Worm (Caenorhabditis elegans) whole organism, L1 larva: Measurements from ENCODE around the gene chst-1.
A peak's percentile ranks its signal among the peaks of the same experiment; 100 is the strongest.

ENCODE experiments used
- C34B4.2 ChIP-seq: sonication (generic microtip); optimal IDR thresholded peaks from 2 replicates; lab custom pipeline; 2017; ENCODE audit warnings: mild to moderate bottlenecking, missing genetic modification characterization, missing compliant biosample characterization
- F16B12.6 ChIP-seq: fragments of 150-350 bp; optimal IDR thresholded peaks from 2 replicates; lab custom pipeline; 2014; ENCODE audit warnings: missing biosample characterization, missing genetic modification characterization
- Y116A8C.19 ChIP-seq: sonication (generic microtip); optimal IDR thresholded peaks from 2 replicates; lab custom pipeline; 2016; ENCODE audit warnings: missing compliant biosample characterization, missing genetic modification characterization, borderline replicate concordance
- aha-1 ChIP-seq: fragments of 150-350 bp; optimal IDR thresholded peaks from 2 replicates; lab custom pipeline; 2014; ENCODE audit warnings: missing biosample characterization, missing genetic modification characterization
- alr-1 ChIP-seq: fragments of 200-800 bp; sonication (Bioruptor generic); optimal IDR thresholded peaks from 2 replicates; lab custom pipeline; 2018; ENCODE audit warnings: borderline replicate concordance, mild to moderate bottlenecking, missing genetic modification characterization, missing compliant biosample characterization
- blmp-1 ChIP-seq: fragments of 150-350 bp; optimal IDR thresholded peaks from 2 replicates; lab custom pipeline; 2014; ENCODE audit warnings: missing biosample characterization, missing genetic modification characterization
- ceh-63 ChIP-seq: fragments of 200-800 bp; sonication (Bioruptor generic); optimal IDR thresholded peaks from 2 replicates; lab custom pipeline; 2018; ENCODE audit warnings: mild to moderate bottlenecking, missing genetic modification characterization, missing compliant biosample characterization
- ceh-82 ChIP-seq, 3 experiments: fragments of 150-350 bp in 1 of 3; sonication (generic microtip) in 2 of 3; optimal IDR thresholded peaks; 2 replicates each; lab custom pipeline; 2014 to 2017; ENCODE audit warnings: missing biosample characterization in 3 of 3, missing genetic modification characterization in 3 of 3
- ceh-88 ChIP-seq: fragments of 200-800 bp; sonication (Bioruptor generic); IDR thresholded peaks from 2 replicates; pipeline ENCODE4 v1.3.6; 2022; ENCODE audit warnings: missing genetic modification characterization, missing compliant biosample characterization
- ceh-90 ChIP-seq: sonication (generic microtip); optimal IDR thresholded peaks from 2 replicates; lab custom pipeline; 2016; ENCODE audit warnings: missing genetic modification characterization, missing compliant biosample characterization
- dpl-1 ChIP-seq, 3 experiments: fragments of 150-350 bp in 2 of 3; sonication (generic microtip) in 1 of 3; optimal IDR thresholded peaks; 2 replicates each; lab custom pipeline; 2014 to 2017; ENCODE audit warnings: missing biosample characterization in 3 of 3, missing genetic modification characterization in 3 of 3, missing genetic modification reagents in 3 of 3
- egl-27 ChIP-seq, 2 experiments: fragments of 150-350 bp in 1 of 2; sonication (generic microtip); optimal IDR thresholded peaks; 3 replicates each; lab custom pipeline; 2017 to 2018; ENCODE audit warnings: missing biosample characterization in 2 of 2, missing genetic modification characterization in 2 of 2, missing genetic modification reagents in 2 of 2
- elt-2 ChIP-seq: sonication (generic microtip); optimal IDR thresholded peaks from 2 replicates; lab custom pipeline; 2016; ENCODE audit warnings: missing genetic modification characterization, mild to moderate bottlenecking, inconsistent platforms, missing compliant biosample characterization, missing genetic modification reagents
- elt-3 ChIP-seq, 6 experiments: fragments of 150-350 bp in 1 of 6; sonication (generic microtip); optimal IDR thresholded peaks; 2 replicates each; lab custom pipeline; 2017 to 2018; ENCODE audit warnings: missing biosample characterization in 6 of 6, missing genetic modification characterization in 6 of 6, inconsistent platforms in 1 of 6
- fkh-8 ChIP-seq: sonication (generic microtip); optimal IDR thresholded peaks from 2 replicates; lab custom pipeline; 2016; ENCODE audit warnings: mild to moderate bottlenecking, missing genetic modification characterization, missing compliant biosample characterization
- fos-1 ChIP-seq: fragments of 150-350 bp; optimal IDR thresholded peaks from 2 replicates; lab custom pipeline; 2014; ENCODE audit warnings: missing biosample characterization, missing genetic modification characterization
- grh-1 ChIP-seq: fragments of 200-800 bp; sonication (Bioruptor generic); IDR thresholded peaks from 2 replicates; pipeline ENCODE4 v1.3.6; 2022; ENCODE audit warnings: missing genetic modification reagents, missing genetic modification characterization, missing compliant biosample characterization
- hlh-4 ChIP-seq: sonication (generic microtip); optimal IDR thresholded peaks from 2 replicates; lab custom pipeline; 2016; ENCODE audit warnings: mild to moderate bottlenecking, missing genetic modification characterization, missing compliant biosample characterization
- irx-1 ChIP-seq: sonication (generic microtip); optimal IDR thresholded peaks from 2 replicates; lab custom pipeline; 2016; ENCODE audit warnings: missing genetic modification characterization, missing compliant biosample characterization
- isw-1 ChIP-seq: fragments of 200-800 bp; sonication (Bioruptor generic); IDR thresholded peaks from 2 replicates; pipeline ENCODE4 v1.3.6; 2022; ENCODE audit warnings: missing genetic modification characterization, missing compliant biosample characterization
- jun-1 ChIP-seq: fragments of 150-350 bp; optimal IDR thresholded peaks from 2 replicates; lab custom pipeline; 2014; ENCODE audit warnings: missing biosample characterization, missing genetic modification reagents, missing genetic modification characterization
- lin-13 ChIP-seq: fragments of 150-350 bp; optimal IDR thresholded peaks from 2 replicates; lab custom pipeline; 2014; ENCODE audit warnings: missing biosample characterization, missing genetic modification reagents, missing genetic modification characterization
- lin-14 ChIP-seq: fragments of 200-800 bp; sonication (Bioruptor generic); optimal IDR thresholded peaks from 2 replicates; lab custom pipeline; 2018; ENCODE audit warnings: mild to moderate bottlenecking, missing genetic modification characterization, moderate library complexity, missing compliant biosample characterization
- lin-15B ChIP-seq: fragments of 150-350 bp; sonication (generic microtip); optimal IDR thresholded peaks from 3 replicates; lab custom pipeline; 2014; ENCODE audit warnings: missing biosample characterization, missing genetic modification characterization
- lir-3 ChIP-seq: sonication (generic microtip); optimal IDR thresholded peaks from 2 replicates; lab custom pipeline; 2016; ENCODE audit warnings: mild to moderate bottlenecking, missing genetic modification characterization, moderate library complexity, missing compliant biosample characterization; ENCODE audit not compliant: poor library complexity
- lsy-2 ChIP-seq, 2 experiments: fragments of 150-350 bp; optimal IDR thresholded peaks; 2 replicates each; lab custom pipeline; 2014; ENCODE audit warnings: missing biosample characterization in 2 of 2, missing genetic modification characterization in 2 of 2
- mdl-1 ChIP-seq, 2 experiments: fragments of 150-350 bp; optimal IDR thresholded peaks; 2 replicates each; lab custom pipeline; 2014 to 2017; ENCODE audit warnings: missing biosample characterization in 2 of 2, missing genetic modification characterization in 2 of 2, inconsistent platforms in 1 of 2
- mef-2 ChIP-seq: fragments of 150-350 bp; optimal IDR thresholded peaks from 2 replicates; lab custom pipeline; 2014; ENCODE audit warnings: missing biosample characterization, missing genetic modification characterization
- mep-1 ChIP-seq: fragments of 150-350 bp; optimal IDR thresholded peaks from 2 replicates; lab custom pipeline; 2014; ENCODE audit warnings: missing biosample characterization, missing genetic modification characterization
- nhr-11 ChIP-seq: fragments of 150-350 bp; optimal IDR thresholded peaks from 2 replicates; lab custom pipeline; 2014; ENCODE audit warnings: missing biosample characterization, missing genetic modification characterization
- nhr-12 ChIP-seq: sonication (generic microtip); optimal IDR thresholded peaks from 2 replicates; lab custom pipeline; 2017; ENCODE audit warnings: missing biosample characterization, missing genetic modification characterization
- nhr-19 ChIP-seq: fragments of 200-800 bp; sonication (Bioruptor generic); conservative IDR thresholded peaks from 2 replicates; pipeline ENCODE4 v1.3.6; 2022; ENCODE audit warnings: missing genetic modification characterization, missing compliant biosample characterization
- nhr-20 ChIP-seq: sonication (generic microtip); optimal IDR thresholded peaks from 2 replicates; lab custom pipeline; 2016; ENCODE audit warnings: mild to moderate bottlenecking, missing genetic modification characterization, missing compliant biosample characterization
- nhr-47 ChIP-seq: sonication (generic microtip); optimal IDR thresholded peaks from 2 replicates; lab custom pipeline; 2016; ENCODE audit warnings: mild to moderate bottlenecking, missing genetic modification characterization, moderate library complexity, missing compliant biosample characterization
- nhr-76 ChIP-seq: sonication (generic microtip); optimal IDR thresholded peaks from 2 replicates; lab custom pipeline; 2017; ENCODE audit warnings: missing biosample characterization, missing genetic modification characterization
- nhr-77 ChIP-seq: fragments of 150-350 bp; optimal IDR thresholded peaks from 2 replicates; lab custom pipeline; 2014; ENCODE audit warnings: missing biosample characterization, missing genetic modification characterization
- nhr-84 ChIP-seq: sonication (generic microtip); optimal IDR thresholded peaks from 2 replicates; lab custom pipeline; 2017; ENCODE audit warnings: missing biosample characterization, missing genetic modification characterization
- nhr-85 ChIP-seq: sonication (generic microtip); peaks from one replicate; lab custom pipeline; 2016; ENCODE audit warnings: missing genetic modification characterization, inconsistent platforms, missing compliant biosample characterization
- nhr-90 ChIP-seq: sonication (generic microtip); optimal IDR thresholded peaks from 2 replicates; lab custom pipeline; 2016; ENCODE audit warnings: mild to moderate bottlenecking, missing genetic modification characterization, missing compliant biosample characterization; ENCODE audit not compliant: poor library complexity
- pag-3 ChIP-seq: sonication (generic microtip); optimal IDR thresholded peaks from 2 replicates; lab custom pipeline; 2017; ENCODE audit warnings: missing genetic modification characterization, mild to moderate bottlenecking, missing compliant biosample characterization, antibody characterized with exemption, borderline replicate concordance; ENCODE audit not compliant: insufficient read depth
- pax-3 ChIP-seq: fragments of 200-800 bp; sonication (Bioruptor generic); optimal IDR thresholded peaks from 2 replicates; lab custom pipeline; 2018; ENCODE audit warnings: mild to moderate bottlenecking, missing genetic modification characterization, moderate library complexity, missing compliant biosample characterization
- pqm-1 ChIP-seq: sonication (generic microtip); optimal IDR thresholded peaks from 3 replicates; lab custom pipeline; 2017; ENCODE audit warnings: missing biosample characterization, missing genetic modification characterization
- skn-1 ChIP-seq: fragments of 150-350 bp; optimal IDR thresholded peaks from 2 replicates; lab custom pipeline; 2014; ENCODE audit warnings: missing biosample characterization, missing genetic modification characterization
- snu-23 ChIP-seq: sonication (generic microtip); optimal IDR thresholded peaks from 2 replicates; lab custom pipeline; 2016; ENCODE audit warnings: missing genetic modification characterization, missing compliant biosample characterization
- sptf-1 ChIP-seq: fragments of 150-350 bp; optimal IDR thresholded peaks from 2 replicates; lab custom pipeline; 2014; ENCODE audit warnings: missing biosample characterization, missing genetic modification characterization
- swsn-7 ChIP-seq: sonication (generic microtip); optimal IDR thresholded peaks from 2 replicates; lab custom pipeline; 2016; ENCODE audit warnings: missing genetic modification characterization, missing compliant biosample characterization
- tbx-2 ChIP-seq: sonication (generic microtip); optimal IDR thresholded peaks from 2 replicates; lab custom pipeline; 2016; ENCODE audit warnings: missing genetic modification characterization, missing compliant biosample characterization
- unc-130 ChIP-seq: fragments of 150-350 bp; optimal IDR thresholded peaks from 2 replicates; lab custom pipeline; 2017; ENCODE audit warnings: missing biosample characterization, missing genetic modification characterization, inconsistent platforms
- unc-62 ChIP-seq: fragments of 150-350 bp; optimal IDR thresholded peaks from 2 replicates; lab custom pipeline; 2014; ENCODE audit warnings: missing biosample characterization, missing genetic modification reagents, missing genetic modification characterization
- zip-4 ChIP-seq: fragments of 200-800 bp; sonication (Bioruptor generic); optimal IDR thresholded peaks from 2 replicates; lab custom pipeline; 2018; ENCODE audit warnings: mild to moderate bottlenecking, missing genetic modification characterization, moderate library complexity, missing compliant biosample characterization
- ztf-11 ChIP-seq, 2 experiments: sonication (generic microtip); optimal IDR thresholded peaks; 2 replicates each; lab custom pipeline; 2016 to 2017; ENCODE audit warnings: missing genetic modification characterization in 2 of 2, missing biosample characterization in 1 of 2, missing compliant biosample characterization in 1 of 2
- ztf-4 ChIP-seq: fragments of 150-350 bp; optimal IDR thresholded peaks from 2 replicates; lab custom pipeline; 2014; ENCODE audit warnings: missing biosample characterization, missing genetic modification characterization

chst-1 gene

ce11 chrII:8131413-8131966 lies 24.7 kb upstream of the chst-1 start:
- TF ChIP-seq tbx-2 (tag; lab: Kevin White, UChicago) (peak; percentile 26), fos-1 (tag; lab: Kevin White, UChicago) (no peak), blmp-1 (tag; lab: Kevin White, UChicago) (peak; percentile 82), lin-13 (GFP tag; lab: Kevin White, UChicago) (peak; percentile 63), ztf-4 (tag; lab: Kevin White, UChicago) (peak; percentile 48), zip-4 (GFP tag; lab: Kevin White, UChicago) (no peak), elt-3 (tag; optimal IDR thresholded peaks at IDR 0.05; lab: Kevin White, UChicago) (peak in 5 of 6 experiments; percentile 20 to 83 (median 53)), lsy-2 (tag; optimal IDR thresholded peaks at IDR 0.05; lab: Kevin White, UChicago) (peak; percentile 23 to 59), mep-1 (tag; lab: Kevin White, UChicago) (peak; percentile 32), nhr-77 (peak; percentile 68), hlh-4 (tag; lab: Kevin White, UChicago) (no peak), ceh-63 (GFP tag; lab: Kevin White, UChicago) (no peak), unc-62 (GFP tag; lab: Kevin White, UChicago) (no peak), mef-2 (tag; lab: Kevin White, UChicago) (peak; percentile 2), elt-2 (tag; lab: Kevin White, UChicago) (no peak), isw-1 (GFP tag; lab: Robert Waterston, UW) (no peak), nhr-19 (0 out of 2 replicates have a peak, but pooled peaks have one; percentile 29), nhr-12 (tag; lab: Kevin White, UChicago) (no peak), fkh-8 (tag; lab: Kevin White, UChicago) (peak; percentile 79), sptf-1 (tag; lab: Kevin White, UChicago) (no peak), ceh-90 (tag; lab: Kevin White, UChicago) (no peak), lir-3 (no peak), skn-1 (tag; lab: Kevin White, UChicago) (peak; percentile 2), swsn-7 (peak; percentile 42), pqm-1 (tag; lab: Kevin White, UChicago) (no peak), F16B12.6 (peak; percentile 17), ztf-11 (tag; optimal IDR thresholded peaks at IDR 0.05; lab: Kevin White, UChicago) (no peak), aha-1 (no peak), nhr-84 (tag; lab: Kevin White, UChicago) (no peak), nhr-11 (tag; lab: Kevin White, UChicago) (no peak), nhr-47 (tag; lab: Kevin White, UChicago) (peak; percentile 24), snu-23 (GFP tag; lab: Kevin White, UChicago) (peak; percentile 73), pag-3 (no peak), egl-27 (tag; optimal IDR thresholded peaks at IDR 0.05; lab: Kevin White, UChicago) (no peak), ceh-88 (no peak), nhr-90 (tag; lab: Kevin White, UChicago) (peak; percentile 41), ceh-82 (tag; optimal IDR thresholded peaks at IDR 0.05; lab: Kevin White, UChicago) (peak in 1 of 3 experiments; percentile 53), nhr-85 (tag; lab: Kevin White, UChicago) (peak; percentile 97), pax-3 (tag; lab: Kevin White, UChicago) (no peak), dpl-1 (GFP tag; optimal IDR thresholded peaks at IDR 0.05; lab: Kevin White, UChicago) (peak; percentile 44 to 61 (median 51)), lin-15B (no peak), grh-1 (peak; percentile 96), alr-1 (no peak), lin-14 (GFP tag; lab: Kevin White, UChicago) (peak; percentile 87), nhr-20 (tag; lab: Kevin White, UChicago) (peak; percentile 69), nhr-76 (tag; lab: Kevin White, UChicago) (no peak), C34B4.2 (tag; lab: Kevin White, UChicago) (no peak), irx-1 (no peak), unc-130 (tag; lab: Kevin White, UChicago) (peak; percentile 68), mdl-1 (tag; optimal IDR thresholded peaks at IDR 0.05; lab: Kevin White, UChicago) (peak in 1 of 2 experiments; percentile 15), Y116A8C.19 (tag; lab: Kevin White, UChicago) (no peak), jun-1 (peak; percentile 66)
